Fruit fly (Drosophila melanogaster) whole organism, wandering third instar larva: ENCODE data around the gene CG32191.

Experiments
- Hr83 ChIP-seq: fragments of 200-300 bp; sonication (Bioruptor generic); optimal IDR thresholded peaks from 2 replicates; lab custom pipeline; 2016; ENCODE audit warnings: missing biosample characterization, mild to moderate bottlenecking, missing genetic modification characterization, moderate library complexity; ENCODE audit not compliant: poor library complexity, severe bottlenecking
- OdsH ChIP-seq: fragments of 200-800 bp; sonication (Bioruptor generic); optimal IDR thresholded peaks from 2 replicates; lab custom pipeline; 2016; ENCODE audit warnings: missing biosample characterization, mild to moderate bottlenecking, missing genetic modification characterization
- Sp1 ChIP-seq: fragments of 200-800 bp; sonication (Bioruptor generic); optimal IDR thresholded peaks from 3 replicates; lab custom pipeline; 2019; ENCODE audit warnings: missing biosample characterization, mild to moderate bottlenecking, missing genetic modification characterization, moderate library complexity
- jim ChIP-seq: fragments of 175-275, 200-325 bp; sonication (Bioruptor generic); optimal IDR thresholded peaks from 2 replicates; lab custom pipeline; 2016; ENCODE audit warnings: missing biosample characterization, mild to moderate bottlenecking, missing genetic modification characterization
- pan ChIP-seq: fragments of >200 bp; optimal IDR thresholded peaks from 2 replicates; lab custom pipeline; 2017

- no peak for TF ChIP-seq jim (GFP tag; lab: Kevin White, UChicago)
- no peak for TF ChIP-seq pan (lab: Kevin White, UChicago)
- TF ChIP-seq Sp1 (GFP tag; lab: Kevin White, UChicago) = no peak
- no peak for TF ChIP-seq Hr83
- no peak for TF ChIP-seq OdsH
Observed at dm6 chr3L:17835074-17835473, 26.1 kb upstream of the CG32191 start, which contains the start of gene CG32189.
